Fruit fly (Drosophila melanogaster) whole organism, embryonic: ENCODE results near the gene Actn3.

Experiments
- Antp ChIP-seq: fragments of 200-800 bp; sonication (Bioruptor generic); optimal IDR thresholded peaks from 3 replicates; lab custom pipeline; 2016; ENCODE audit warnings: missing biosample characterization, missing genetic modification characterization
- CG10209 ChIP-seq: fragments of 200-800 bp; sonication (Bioruptor generic); optimal IDR thresholded peaks from 3 replicates; lab custom pipeline; 2017; ENCODE audit warnings: missing biosample characterization, mild to moderate bottlenecking, missing genetic modification characterization, missing genetic modification reagents
- CG10274 ChIP-seq: fragments of 200-800 bp; sonication (Bioruptor generic); optimal IDR thresholded peaks from 3 replicates; lab custom pipeline; 2017; ENCODE audit warnings: missing biosample characterization, mild to moderate bottlenecking, missing genetic modification characterization
- CG11093 ChIP-seq: fragments of 200-800 bp; sonication (Bioruptor generic); IDR thresholded peaks from 3 replicates; pipeline ENCODE4 v1.3.6; 2022; ENCODE audit warnings: missing biosample characterization, missing genetic modification characterization
- CG11398 ChIP-seq: fragments of 200-800 bp; sonication (Bioruptor generic); optimal IDR thresholded peaks from 2 replicates; lab custom pipeline; 2016; ENCODE audit warnings: missing biosample characterization, missing genetic modification characterization
- CG14710 ChIP-seq: fragments of 200-800 bp; sonication (Bioruptor generic); optimal IDR thresholded peaks from 3 replicates; lab custom pipeline; 2019; ENCODE audit warnings: missing biosample characterization, mild to moderate bottlenecking, missing genetic modification characterization, moderate library complexity
- CG15011 ChIP-seq: fragments of 200-800 bp; sonication (Bioruptor generic); optimal IDR thresholded peaks from 3 replicates; lab custom pipeline; 2018; ENCODE audit warnings: missing biosample characterization, mild to moderate bottlenecking, missing genetic modification characterization
- CG15479 ChIP-seq: fragments of 200-800 bp; sonication (Bioruptor generic); optimal IDR thresholded peaks from 3 replicates; lab custom pipeline; 2019; ENCODE audit warnings: missing biosample characterization, mild to moderate bottlenecking, missing genetic modification characterization, moderate library complexity
- CG17361 ChIP-seq: fragments of 200-800 bp; sonication (Bioruptor generic); IDR thresholded peaks from 3 replicates; pipeline ENCODE4 v1.3.6; 2022; ENCODE audit warnings: missing biosample characterization, missing genetic modification characterization
- CG18599 ChIP-seq: fragments of 200-800 bp; sonication (Bioruptor generic); optimal IDR thresholded peaks from 3 replicates; lab custom pipeline; 2017; ENCODE audit warnings: missing biosample characterization, missing genetic modification characterization, mild to moderate bottlenecking, moderate library complexity, missing genetic modification reagents
- CG2116 ChIP-seq: fragments of 200-800 bp; sonication (Bioruptor generic); optimal IDR thresholded peaks from 3 replicates; lab custom pipeline; 2018; ENCODE audit warnings: missing biosample characterization, mild to moderate bottlenecking, missing genetic modification characterization
- CG2120 ChIP-seq: fragments of 200-800 bp; sonication (Bioruptor generic); optimal IDR thresholded peaks from 3 replicates; lab custom pipeline; 2016; ENCODE audit warnings: missing biosample characterization, missing genetic modification characterization
- CG31441 ChIP-seq: fragments of 200-800 bp; sonication (Bioruptor generic); IDR thresholded peaks from 2 replicates; pipeline ENCODE4 v1.3.6; 2022; ENCODE audit warnings: missing biosample characterization, missing genetic modification characterization
- CG32532 ChIP-seq: fragments of 200-800 bp; sonication (Bioruptor generic); IDR thresholded peaks from 2 replicates; pipeline ENCODE4 v1.3.6; 2022; ENCODE audit warnings: missing biosample characterization, missing genetic modification characterization
- CG33213 ChIP-seq: fragments of 200-800 bp; sonication (Bioruptor generic); optimal IDR thresholded peaks from 3 replicates; lab custom pipeline; 2016; ENCODE audit warnings: missing biosample characterization, missing genetic modification characterization
- CG3726 ChIP-seq: fragments of 200-800 bp; sonication (Bioruptor generic); IDR thresholded peaks from 3 replicates; pipeline ENCODE4, ENCODE4 v1.3.6; 2022; ENCODE audit warnings: missing biosample characterization, missing genetic modification characterization
- CG6813 ChIP-seq: fragments of 200-800 bp; sonication (Bioruptor generic); optimal IDR thresholded peaks from 2 replicates; lab custom pipeline; 2017; ENCODE audit warnings: missing biosample characterization, missing genetic modification characterization, mild to moderate bottlenecking, moderate library complexity, missing genetic modification reagents
- CG7987 ChIP-seq: fragments of 200-800 bp; sonication (Bioruptor generic); optimal IDR thresholded peaks from 2 replicates; lab custom pipeline; 2018; ENCODE audit warnings: missing biosample characterization, mild to moderate bottlenecking, missing genetic modification characterization, moderate library complexity
- CG8281 ChIP-seq: fragments of 200-800 bp; sonication (Bioruptor generic); optimal IDR thresholded peaks from 2 replicates; lab custom pipeline; 2018; ENCODE audit warnings: missing biosample characterization, mild to moderate bottlenecking, missing genetic modification characterization, moderate library complexity
- CG8388 ChIP-seq: fragments of 200-800 bp; sonication (Bioruptor generic); optimal IDR thresholded peaks from 2 replicates; lab custom pipeline; 2019; ENCODE audit warnings: missing biosample characterization, mild to moderate bottlenecking, missing genetic modification characterization, moderate library complexity
- D19A ChIP-seq: fragments of 200-800 bp; optimal IDR thresholded peaks from 3 replicates; lab custom pipeline; 2019; ENCODE audit warnings: missing biosample characterization, mild to moderate bottlenecking, missing genetic modification characterization, moderate library complexity
- D19B ChIP-seq: fragments of 200-800 bp; sonication (Bioruptor generic); optimal IDR thresholded peaks from 2 replicates; lab custom pipeline; 2017; ENCODE audit warnings: missing biosample characterization, mild to moderate bottlenecking, missing genetic modification characterization
- Dbx ChIP-seq: fragments of 200-800 bp; sonication (Bioruptor generic); IDR thresholded peaks from 3 replicates; pipeline ENCODE4 v1.3.6; 2022; ENCODE audit warnings: missing biosample characterization, missing genetic modification characterization
- Doc3 ChIP-seq: fragments of 200-800 bp; sonication (Bioruptor generic); IDR thresholded peaks from 3 replicates; pipeline ENCODE4 v1.3.6; 2022; ENCODE audit warnings: missing biosample characterization, missing genetic modification characterization; ENCODE audit not compliant: partially characterized antibody
- Ets65A ChIP-seq: fragments of 200-800 bp; sonication (Bioruptor generic); peaks from one replicate; lab custom pipeline; 2016; ENCODE audit warnings: missing biosample characterization, missing genetic modification characterization
- Ets97D ChIP-seq: fragments of 200-800 bp; sonication (Bioruptor generic); optimal IDR thresholded peaks from 3 replicates; lab custom pipeline; 2016; ENCODE audit warnings: missing biosample characterization, missing genetic modification characterization
- Hr78 ChIP-seq, 2 experiments: fragments of 200-800 bp in 1 of 2; fragments of >200 bp in 1 of 2; sonication (Bioruptor generic) in 1 of 2; optimal IDR thresholded peaks; 2 replicates each; lab custom pipeline; 2017 to 2019; ENCODE audit warnings: missing biosample characterization in 2 of 2, missing genetic modification characterization in 2 of 2, mild to moderate bottlenecking in 1 of 2, moderate library complexity in 1 of 2
- Jarid2 ChIP-seq: fragments of 200-800 bp; sonication (Bioruptor generic); optimal IDR thresholded peaks from 3 replicates; lab custom pipeline; 2017; ENCODE audit warnings: mild to moderate bottlenecking, missing biosample characterization, missing genetic modification reagents, missing genetic modification characterization
- Pdp1 ChIP-seq, 2 experiments: fragments of 200-800 bp; sonication (Bioruptor generic); optimal IDR thresholded peaks; 3 replicates each; lab custom pipeline; 2016; ENCODE audit warnings: missing biosample characterization in 2 of 2, missing genetic modification characterization in 2 of 2, mild to moderate bottlenecking in 1 of 2, moderate library complexity in 1 of 2
- Sox100B ChIP-seq: fragments of 200-800 bp; sonication (Bioruptor generic); optimal IDR thresholded peaks from 3 replicates; lab custom pipeline; 2018; ENCODE audit warnings: missing biosample characterization, mild to moderate bottlenecking, missing genetic modification characterization
- Vsx1 ChIP-seq: fragments of 200-800 bp; sonication (Bioruptor generic); optimal IDR thresholded peaks from 2 replicates; lab custom pipeline; 2017; ENCODE audit warnings: missing biosample characterization, mild to moderate bottlenecking, missing genetic modification characterization, missing genetic modification reagents
- Xbp1 ChIP-seq: fragments of 200-800 bp; sonication (Bioruptor generic); optimal IDR thresholded peaks from 3 replicates; lab custom pipeline; 2016; ENCODE audit warnings: missing biosample characterization, mild to moderate bottlenecking, missing genetic modification characterization
- Xrp1 ChIP-seq: fragments of 200-800 bp; sonication (Bioruptor generic); IDR thresholded peaks from 2 replicates; pipeline ENCODE4 v1.3.6; 2022; ENCODE audit warnings: missing biosample characterization, missing genetic modification characterization
- dan ChIP-seq: fragments of 200-800 bp; sonication (Bioruptor generic); IDR thresholded peaks from 2 replicates; pipeline ENCODE4 v1.3.6; 2022; ENCODE audit warnings: missing biosample characterization, missing genetic modification characterization
- eve ChIP-seq, 2 experiments: fragments of >200 bp; optimal IDR thresholded peaks; 2 replicates each; lab custom pipeline; 2017; ENCODE audit warnings: missing biosample characterization in 2 of 2, missing genetic modification characterization in 2 of 2
- fd3F ChIP-seq: fragments of 200-800 bp; sonication (Bioruptor generic); optimal IDR thresholded peaks from 2 replicates; lab custom pipeline; 2018; ENCODE audit warnings: missing biosample characterization, mild to moderate bottlenecking, missing genetic modification characterization, moderate library complexity
- ind ChIP-seq: fragments of 200-800 bp; sonication (Bioruptor generic); optimal IDR thresholded peaks from 3 replicates; lab custom pipeline; 2016; ENCODE audit warnings: missing biosample characterization, missing genetic modification characterization
- lab ChIP-seq: fragments of 200-800 bp; sonication (Bioruptor generic); optimal IDR thresholded peaks from 3 replicates; lab custom pipeline; 2017; ENCODE audit warnings: missing biosample characterization, missing genetic modification characterization, mild to moderate bottlenecking, moderate library complexity, missing genetic modification reagents
- nau ChIP-seq: fragments of 200-800 bp; sonication (Bioruptor generic); optimal IDR thresholded peaks from 3 replicates; lab custom pipeline; 2017; ENCODE audit warnings: missing biosample characterization, mild to moderate bottlenecking, missing genetic modification characterization, missing genetic modification reagents
- nom ChIP-seq: fragments of 200-800 bp; sonication (Bioruptor generic); optimal IDR thresholded peaks from 2 replicates; lab custom pipeline; 2017; ENCODE audit warnings: missing biosample characterization, missing genetic modification characterization, mild to moderate bottlenecking, moderate library complexity, missing genetic modification reagents
- repo ChIP-seq: fragments of 200-800 bp; sonication (Bioruptor generic); optimal IDR thresholded peaks from 2 replicates; lab custom pipeline; 2016; ENCODE audit warnings: missing biosample characterization, missing genetic modification characterization
- schlank ChIP-seq: fragments of 200-800 bp; sonication (Bioruptor generic); optimal IDR thresholded peaks from 2 replicates; lab custom pipeline; 2018; ENCODE audit warnings: missing biosample characterization, mild to moderate bottlenecking, missing genetic modification characterization
- sd ChIP-seq: fragments of 200-800 bp; sonication (Bioruptor generic); optimal IDR thresholded peaks from 3 replicates; lab custom pipeline; 2018; ENCODE audit warnings: missing biosample characterization, mild to moderate bottlenecking, missing genetic modification characterization, moderate library complexity
- shn ChIP-seq: fragments of 200-800 bp; sonication (Bioruptor generic); optimal IDR thresholded peaks from 3 replicates; lab custom pipeline; 2016; ENCODE audit warnings: missing biosample characterization, missing genetic modification characterization
- sima ChIP-seq: fragments of 200-800 bp; sonication (Bioruptor generic); optimal IDR thresholded peaks from 2 replicates; lab custom pipeline; 2016; ENCODE audit warnings: missing biosample characterization, missing genetic modification characterization
- slbo ChIP-seq: fragments of 200-800 bp; sonication (Bioruptor generic); IDR thresholded peaks from 2 replicates; pipeline ENCODE4 v1.3.6; 2022; ENCODE audit warnings: missing biosample characterization, missing genetic modification characterization
- sob ChIP-seq: fragments of 200-800 bp; sonication (Bioruptor generic); IDR thresholded peaks from 2 replicates; pipeline ENCODE4 v1.3.6; 2022; ENCODE audit warnings: missing biosample characterization, missing genetic modification characterization
- tgo ChIP-seq: fragments of 200-800 bp; sonication (Bioruptor generic); IDR thresholded peaks from 3 replicates; pipeline ENCODE4 v1.3.6; 2022; ENCODE audit warnings: missing biosample characterization, missing genetic modification characterization
- trem ChIP-seq: fragments of 200-800 bp; optimal IDR thresholded peaks from 3 replicates; lab custom pipeline; 2019; ENCODE audit warnings: missing biosample characterization, mild to moderate bottlenecking, missing genetic modification characterization, moderate library complexity
- zfh1 ChIP-seq: fragments of 200-800 bp; sonication (Bioruptor generic); IDR thresholded peaks from 3 replicates; pipeline ENCODE4 v1.3.6; 2022; ENCODE audit warnings: missing biosample characterization, missing genetic modification characterization

Actn3 gene

dm6 chr3R:16980958-16981623, 3.5 kb upstream of the Actn3 start (continued):
- TF ChIP-seq CG2116 (no peak), Dbx (GFP tag; lab: Robert Waterston, UW) (peak; percentile 25; the same call in 1 of the 3 replicates), Ets97D (GFP tag; lab: Kevin White, UChicago) (no peak), CG11398 (no peak), CG8281 (tag; lab: Kevin White, UChicago) (no peak), nom (GFP tag; lab: Kevin White, UChicago) (no peak), fd3F (GFP tag; lab: Kevin White, UChicago) (no peak), CG10274 (GFP tag; lab: Kevin White, UChicago) (no peak), dan (GFP tag; lab: Robert Waterston, UW) (no peak), CG3726 (no peak), CG31441 (GFP tag; lab: Robert Waterston, UW) (no peak), trem (tag; lab: Kevin White, UChicago) (no peak), CG32532 (GFP tag; lab: Robert Waterston, UW) (no peak), CG11093 (no peak), Doc3 (GFP tag; lab: Robert Waterston, UW) (no peak), shn (no peak), CG2120 (GFP tag; lab: Kevin White, UChicago) (peak; percentile 3), sob (GFP tag; lab: Robert Waterston, UW) (peak; percentile 11; the same call in 1 of the 2 replicates), CG15479 (no peak), Antp (GFP tag; lab: Kevin White, UChicago) (no peak), repo (no peak), Hr78 (GFP tag; optimal IDR thresholded peaks at IDR 0.05; lab: Kevin White, UChicago) (no peak), Xrp1 (GFP tag; lab: Robert Waterston, UW) (no peak), Ets65A (GFP tag; lab: Kevin White, UChicago) (no peak), zfh1 (no peak), schlank (tag; lab: Kevin White, UChicago) (peak; percentile 11), Sox100B (GFP tag; lab: Kevin White, UChicago) (no peak), Xbp1 (GFP tag; lab: Kevin White, UChicago) (no peak), D19A (tag; lab: Kevin White, UChicago) (peak; percentile 68), CG6813 (GFP tag; lab: Kevin White, UChicago) (peak; percentile 7), ind (GFP tag; lab: Kevin White, UChicago) (no peak), CG10209 (peak; percentile 24), CG15011 (GFP tag; lab: Kevin White, UChicago) (peak; percentile 20), sd (tag; lab: Kevin White, UChicago) (peak; percentile 63), nau (GFP tag; lab: Kevin White, UChicago) (no peak), CG8388 (GFP tag; lab: Kevin White, UChicago) (no peak), lab (GFP tag; lab: Kevin White, UChicago) (no peak), D19B (GFP tag; lab: Kevin White, UChicago) (peak; percentile 20), Jarid2 (GFP tag; lab: Kevin White, UChicago) (no peak), CG33213 (no peak), CG17361 (GFP tag; lab: Robert Waterston, UW) (no peak), CG14710 (no peak), sima (GFP tag; lab: Kevin White, UChicago) (no peak), Pdp1 (GFP tag; optimal IDR thresholded peaks at IDR 0.05; lab: Kevin White, UChicago) (no peak), tgo (GFP tag; lab: Robert Waterston, UW) (no peak), CG7987 (GFP tag; lab: Kevin White, UChicago) (no peak), slbo (GFP tag; lab: Robert Waterston, UW) (no peak), eve (GFP tag; optimal IDR thresholded peaks at IDR 0.05; lab: Kevin White, UChicago) (no peak), CG18599 (peak; percentile 21), Vsx1 (peak; percentile 7)
